Worm (Caenorhabditis elegans): ENCODE data around the gene perm-1.

The perm-1 gene

DNA sequence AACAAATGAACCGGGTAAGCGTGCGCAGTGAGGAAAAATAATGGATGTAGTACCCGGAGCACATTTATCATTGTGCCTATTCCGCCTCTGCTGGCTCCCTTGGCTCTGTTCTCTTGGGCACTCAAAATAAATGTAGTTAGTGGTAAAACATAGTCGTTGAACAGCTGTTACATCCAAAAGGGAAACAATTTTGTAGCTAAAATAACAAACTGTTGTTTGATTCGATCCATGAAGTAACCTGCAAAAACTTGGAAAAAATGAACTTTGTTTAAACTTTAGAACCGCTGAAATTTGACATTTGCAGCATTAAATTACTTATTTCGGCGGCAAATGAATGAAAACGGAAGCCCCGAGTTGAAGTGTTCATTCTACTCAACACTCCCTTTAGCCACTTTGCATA lies 13.0 kb downstream of the perm-1 start:
- TF ChIP-seq nhr-85 (tag): peak; percentile 43
- no peak for TF ChIP-seq fkh-10 (GFP tag; optimal IDR thresholded peaks at IDR 0.05)
- TF ChIP-seq blmp-1 (tag; optimal IDR thresholded peaks at IDR 0.05): no peak
- TF ChIP-seq nhr-19 (GFP tag; conservative IDR thresholded peaks at IDR 0.05): no peak
- no peak for TF ChIP-seq sox-4 (tag; optimal IDR thresholded peaks at IDR 0.05)
- no peak for TF ChIP-seq tbx-2 (tag; optimal IDR thresholded peaks at IDR 0.05)
- no peak for TF ChIP-seq dpl-1 (GFP tag; optimal IDR thresholded peaks at IDR 0.05)
- TF ChIP-seq pax-3 (tag; optimal IDR thresholded peaks at IDR 0.05): no peak
- no peak for TF ChIP-seq efl-1 (optimal IDR thresholded peaks at IDR 0.05)
- peak in 1 of 2 experiments; percentile 48 for TF ChIP-seq efl-1 (GFP tag; optimal IDR thresholded peaks at IDR 0.05 in 1 of 2)

ce11 chrII:7895190-7895589 lies 14.6 kb downstream of the perm-1 start:
- TF ChIP-seq nhr-19 (GFP tag; conservative IDR thresholded peaks at IDR 0.05) (0 out of 2 replicates have a peak, but pooled peaks have one; percentile 6), egl-13 (tag; optimal IDR thresholded peaks at IDR 0.05) (no peak), efl-3 (GFP tag; optimal IDR thresholded peaks at IDR 0.05) (no peak), lin-14 (GFP tag; optimal IDR thresholded peaks at IDR 0.05) (peak; percentile 27), blmp-1 (tag; optimal IDR thresholded peaks at IDR 0.05) (peak; percentile 84), alr-1 (tag; optimal IDR thresholded peaks at IDR 0.05; ENCODE audit: borderline replicate concordance) (no peak), lsy-2 (tag; optimal IDR thresholded peaks at IDR 0.05) (peak in 1 of 2 experiments; percentile 16), fkh-10 (GFP tag; optimal IDR thresholded peaks at IDR 0.05) (no peak)

DNA sequence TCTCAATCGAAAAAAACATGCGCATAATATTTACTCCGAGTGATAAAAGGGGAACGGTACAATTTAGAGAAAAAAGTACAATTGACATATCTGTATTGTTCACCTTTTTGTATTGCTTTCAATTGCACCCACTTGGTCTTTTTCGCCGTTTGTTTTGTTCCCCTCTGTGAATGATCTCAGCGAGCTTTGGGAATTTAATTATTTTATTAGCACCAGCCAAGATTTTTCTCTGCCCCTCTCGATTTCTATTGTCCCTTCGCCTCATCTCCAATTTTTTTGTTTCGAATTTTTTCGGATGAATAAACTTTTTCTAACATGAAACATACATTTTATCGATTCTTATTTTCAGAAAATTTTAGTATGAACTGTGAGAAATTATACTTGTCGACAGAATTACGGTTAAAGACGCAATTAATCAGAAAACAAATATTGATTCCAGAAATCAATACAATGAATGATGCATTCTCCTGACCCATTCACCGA lies 19.6 kb downstream of the perm-1 start, which contains the start of gene rev-1:
Gene rev-1 (plus strand): TSS at position 433 of the 483 bp plus-strand sequence.
- TF ChIP-seq aly-2 (tag; optimal IDR thresholded peaks at IDR 0.05): peak; percentile 59
- peak; percentile 31 for TF ChIP-seq lin-14 (GFP tag; optimal IDR thresholded peaks at IDR 0.05)
- no peak for TF ChIP-seq fkh-4 (tag; optimal IDR thresholded peaks at IDR 0.05; ENCODE audit: borderline replicate concordance)
- no peak for TF ChIP-seq efl-1 (optimal IDR thresholded peaks at IDR 0.05)
- TF ChIP-seq efl-1 (GFP tag; optimal IDR thresholded peaks at IDR 0.05 in 1 of 2): peak in 1 of 2 experiments; percentile 65

- TF ChIP-seq ama-1 (optimal IDR thresholded peaks at IDR 0.05) (no peak), unc-130 (tag; optimal IDR thresholded peaks at IDR 0.05) (no peak), nhr-12 (tag; optimal IDR thresholded peaks at IDR 0.05) (no peak), grh-1 (GFP tag; IDR thresholded peaks at IDR 0.05) (no peak), C04F5.9 (tag; optimal IDR thresholded peaks at IDR 0.05) (no peak)
Measured at ce11 chrII:7900762-7901161, 20.1 kb downstream of the perm-1 start.

- TF ChIP-seq nhr-90 (tag; optimal IDR thresholded peaks at IDR 0.05; ENCODE audit: poor library complexity) (no peak), efl-1 (optimal IDR thresholded peaks at IDR 0.05) (no peak), efl-1 (GFP tag; optimal IDR thresholded peaks at IDR 0.05 in 1 of 2) (peak in 1 of 2 experiments; percentile 90)
Measured at ce11 chrII:7901990-7902389, 21.4 kb downstream of the perm-1 start.

ce11 chrII:7907539-7907997 lies 27.0 kb downstream of the perm-1 start, which contains the start of gene best-23:
best-23 (minus strand) TSS chrII:7907589.
- no peak for TF ChIP-seq mef-2 (tag; optimal IDR thresholded peaks at IDR 0.05)
- TF ChIP-seq jun-1 (tag; optimal IDR thresholded peaks at IDR 0.05): no peak
- peak; percentile 28 for TF ChIP-seq snu-23 (GFP tag; optimal IDR thresholded peaks at IDR 0.05)
- peak; percentile 61 for TF ChIP-seq nhr-19 (GFP tag; conservative IDR thresholded peaks at IDR 0.05)
- TF ChIP-seq rnt-1 (tag; optimal IDR thresholded peaks at IDR 0.05): peak; percentile 63
- TF ChIP-seq lsy-2 (tag; optimal IDR thresholded peaks at IDR 0.05): peak; percentile 2 to 26
- TF ChIP-seq nhr-20 (tag; optimal IDR thresholded peaks at IDR 0.05): peak; percentile 44
- peak; percentile 66 for TF ChIP-seq lin-14 (GFP tag; optimal IDR thresholded peaks at IDR 0.05)
- TF ChIP-seq ztf-4 (tag; optimal IDR thresholded peaks at IDR 0.05): peak; percentile 36
- no peak for TF ChIP-seq efl-1 (optimal IDR thresholded peaks at IDR 0.05)
- TF ChIP-seq efl-1 (GFP tag; optimal IDR thresholded peaks at IDR 0.05 in 1 of 2): no peak
- peak; percentile 76 for TF ChIP-seq nhr-71 (tag; optimal IDR thresholded peaks at IDR 0.05)

Measured in whole organism, L1 larva.